Fruit fly (Drosophila melanogaster) whole organism, embryonic: ENCODE measurements around the gene CG32299.

Experiments used
- Blimp-1 ChIP-seq: fragments of 200-800 bp; sonication (Bioruptor generic); optimal IDR thresholded peaks from 3 replicates; lab custom pipeline; 2018; ENCODE audit warnings: missing biosample characterization, missing genetic modification characterization, mild to moderate bottlenecking, moderate library complexity, missing genetic modification reagents
- CG10147 ChIP-seq: fragments of 200-800 bp; sonication (Bioruptor generic); optimal IDR thresholded peaks from 2 replicates; lab custom pipeline; 2019; ENCODE audit warnings: missing biosample characterization, mild to moderate bottlenecking, missing genetic modification characterization, moderate library complexity
- CG10979 ChIP-seq: fragments of 200-800 bp; sonication (Bioruptor generic); optimal IDR thresholded peaks from 2 replicates; lab custom pipeline; 2018; ENCODE audit warnings: missing biosample characterization, mild to moderate bottlenecking, missing genetic modification characterization, moderate library complexity
- CG11093 ChIP-seq: fragments of 200-800 bp; sonication (Bioruptor generic); IDR thresholded peaks from 3 replicates; pipeline ENCODE4 v1.3.6; 2022; ENCODE audit warnings: missing biosample characterization, missing genetic modification characterization
- CG11398 ChIP-seq: fragments of 200-800 bp; sonication (Bioruptor generic); optimal IDR thresholded peaks from 2 replicates; lab custom pipeline; 2016; ENCODE audit warnings: missing biosample characterization, missing genetic modification characterization
- CG12155 ChIP-seq: fragments of 200-800 bp; sonication (Bioruptor generic); optimal IDR thresholded peaks from 3 replicates; lab custom pipeline; 2016; ENCODE audit warnings: missing biosample characterization, missing genetic modification characterization
- CG13296 ChIP-seq: fragments of 200-800 bp; sonication (Bioruptor generic); optimal IDR thresholded peaks from 3 replicates; lab custom pipeline; 2018; ENCODE audit warnings: missing biosample characterization, mild to moderate bottlenecking, missing genetic modification characterization
- CG13424 ChIP-seq: fragments of 200-800 bp; sonication (Bioruptor generic); optimal IDR thresholded peaks from 2 replicates; lab custom pipeline; 2019; ENCODE audit warnings: missing biosample characterization, mild to moderate bottlenecking, missing genetic modification characterization, moderate library complexity
- CG15073 ChIP-seq: fragments of 200-800 bp; sonication (Bioruptor generic); optimal IDR thresholded peaks from 2 replicates; lab custom pipeline; 2016; ENCODE audit warnings: missing biosample characterization, missing genetic modification characterization
- CG16813 ChIP-seq: fragments of 200-800 bp; sonication (Bioruptor generic); IDR thresholded peaks from 3 replicates; pipeline ENCODE4 v1.3.6; 2022; ENCODE audit warnings: missing biosample characterization, missing genetic modification characterization; ENCODE audit not compliant: partially characterized antibody
- CG17802 ChIP-seq: fragments of 200-800 bp; sonication (Bioruptor generic); optimal IDR thresholded peaks from 2 replicates; lab custom pipeline; 2018; ENCODE audit warnings: missing biosample characterization, mild to moderate bottlenecking, missing genetic modification characterization, moderate library complexity
- CG1792 ChIP-seq: fragments of 200-800 bp; sonication (Bioruptor generic); optimal IDR thresholded peaks from 2 replicates; lab custom pipeline; 2016; ENCODE audit warnings: missing biosample characterization, missing genetic modification characterization
- CG18476 ChIP-seq: fragments of 200-800 bp; sonication (Bioruptor generic); optimal IDR thresholded peaks from 2 replicates; lab custom pipeline; 2016; ENCODE audit warnings: missing biosample characterization, mild to moderate bottlenecking, missing genetic modification characterization
- CG2120 ChIP-seq: fragments of 200-800 bp; sonication (Bioruptor generic); optimal IDR thresholded peaks from 3 replicates; lab custom pipeline; 2016; ENCODE audit warnings: missing biosample characterization, missing genetic modification characterization
- CG31441 ChIP-seq: fragments of 200-800 bp; sonication (Bioruptor generic); IDR thresholded peaks from 2 replicates; pipeline ENCODE4 v1.3.6; 2022; ENCODE audit warnings: missing biosample characterization, missing genetic modification characterization
- CG4617 ChIP-seq: fragments of 200-800 bp; sonication (Bioruptor generic); optimal IDR thresholded peaks from 3 replicates; lab custom pipeline; 2016; ENCODE audit warnings: missing biosample characterization, missing genetic modification characterization, borderline replicate concordance
- CG6175 ChIP-seq: fragments of 200-800 bp; sonication (Bioruptor generic); IDR thresholded peaks from 3 replicates; pipeline ENCODE4 v1.3.6; 2022; ENCODE audit warnings: missing biosample characterization, missing genetic modification characterization
- CG6689 ChIP-seq: fragments of 200-800 bp; sonication (Bioruptor generic); IDR thresholded peaks from 2 replicates; pipeline ENCODE4 v1.3.6; 2022; ENCODE audit warnings: missing biosample characterization, missing genetic modification characterization
- CG6791 ChIP-seq: fragments of 200-800 bp; sonication (Bioruptor generic); IDR thresholded peaks from 3 replicates; pipeline ENCODE4 v1.3.6; 2022; ENCODE audit warnings: missing biosample characterization, missing genetic modification characterization; ENCODE audit not compliant: partially characterized antibody
- CG6854 ChIP-seq: fragments of 200-800 bp; sonication (Bioruptor generic); optimal IDR thresholded peaks from 3 replicates; lab custom pipeline; 2017; ENCODE audit warnings: missing biosample characterization, mild to moderate bottlenecking, missing genetic modification characterization
- CG7745 ChIP-seq: fragments of 200-800 bp; sonication (Bioruptor generic); optimal IDR thresholded peaks from 2 replicates; lab custom pipeline; 2018; ENCODE audit warnings: missing biosample characterization, mild to moderate bottlenecking, missing genetic modification characterization, moderate library complexity
- CG7963 ChIP-seq: fragments of 200-800 bp; sonication (Bioruptor generic); IDR thresholded peaks from 3 replicates; pipeline ENCODE4 v1.3.6; 2022; ENCODE audit warnings: missing biosample characterization, missing genetic modification characterization; ENCODE audit not compliant: partially characterized antibody
- CG8281 ChIP-seq: fragments of 200-800 bp; sonication (Bioruptor generic); optimal IDR thresholded peaks from 2 replicates; lab custom pipeline; 2018; ENCODE audit warnings: missing biosample characterization, mild to moderate bottlenecking, missing genetic modification characterization, moderate library complexity
- CG9876 ChIP-seq: fragments of 200-800 bp; sonication (Bioruptor generic); optimal IDR thresholded peaks from 2 replicates; lab custom pipeline; 2016; ENCODE audit warnings: missing biosample characterization, missing genetic modification characterization
- CHES-1-like ChIP-seq: fragments of 200-800 bp; sonication (Bioruptor generic); optimal IDR thresholded peaks from 2 replicates; lab custom pipeline; 2016; ENCODE audit warnings: missing biosample characterization, missing genetic modification characterization
- Dll ChIP-seq: fragments of 200-800 bp; sonication (Bioruptor generic); IDR thresholded peaks from 4 replicates; pipeline ENCODE4 v1.3.6; 2022; ENCODE audit warnings: missing biosample characterization, missing genetic modification characterization; ENCODE audit not compliant: partially characterized antibody
- GATAe ChIP-seq: fragments of 200-800 bp; sonication (Bioruptor generic); conservative IDR thresholded peaks from 2 replicates; pipeline ENCODE4 v1.3.6; 2022; ENCODE audit warnings: missing biosample characterization, missing genetic modification characterization
- HLH54F ChIP-seq: fragments of 200-800 bp; sonication (Bioruptor generic); optimal IDR thresholded peaks from 3 replicates; lab custom pipeline; 2016; ENCODE audit warnings: missing biosample characterization, missing genetic modification characterization
- Hand ChIP-seq: fragments of 200-800 bp; sonication (Bioruptor generic); optimal IDR thresholded peaks from 2 replicates; lab custom pipeline; 2017; ENCODE audit warnings: mild to moderate bottlenecking, missing biosample characterization, missing genetic modification reagents, missing genetic modification characterization
- HmgZ ChIP-seq: fragments of 200-800 bp; sonication (Bioruptor generic); optimal IDR thresholded peaks from 2 replicates; lab custom pipeline; 2018; ENCODE audit warnings: missing biosample characterization, mild to moderate bottlenecking, missing genetic modification characterization
- MESR4 ChIP-seq: fragments of 200-800 bp; sonication (Bioruptor generic); optimal IDR thresholded peaks from 2 replicates; lab custom pipeline; 2018; ENCODE audit warnings: missing biosample characterization, mild to moderate bottlenecking, missing genetic modification characterization, moderate library complexity
- Max ChIP-seq: fragments of 200-800 bp; sonication (Bioruptor generic); optimal IDR thresholded peaks from 2 replicates; lab custom pipeline; 2016; ENCODE audit warnings: missing biosample characterization, mild to moderate bottlenecking, missing genetic modification characterization
- Ptx1 ChIP-seq: fragments of 200-800 bp; sonication (Bioruptor generic); IDR thresholded peaks from 2 replicates; pipeline ENCODE4 v1.3.6; 2022; ENCODE audit warnings: missing biosample characterization, missing genetic modification characterization
- Sin3A ChIP-seq: fragments of >200 bp; optimal IDR thresholded peaks from 2 replicates; lab custom pipeline; 2018
- Sry-β ChIP-seq: fragments of 200-800 bp; sonication (Bioruptor generic); optimal IDR thresholded peaks from 2 replicates; lab custom pipeline; 2018; ENCODE audit warnings: missing biosample characterization, mild to moderate bottlenecking, missing genetic modification characterization, moderate library complexity
- dpn ChIP-seq, 2 experiments: fragments of 200-800 bp; sonication (Bioruptor generic); optimal IDR thresholded peaks; 3 replicates each; lab custom pipeline; 2016; ENCODE audit warnings: missing biosample characterization in 2 of 2, missing genetic modification characterization in 2 of 2
- ewg ChIP-seq: fragments of 200-800 bp; sonication (Bioruptor generic); optimal IDR thresholded peaks from 3 replicates; lab custom pipeline; 2017; ENCODE audit warnings: mild to moderate bottlenecking, missing biosample characterization, missing genetic modification reagents, missing genetic modification characterization
- gcm ChIP-seq: fragments of 200-800 bp; sonication (Bioruptor generic); optimal IDR thresholded peaks from 2 replicates; lab custom pipeline; 2019; ENCODE audit warnings: missing biosample characterization, mild to moderate bottlenecking, missing genetic modification characterization, moderate library complexity
- gfzf ChIP-seq: fragments of 200-800 bp; sonication (Bioruptor generic); optimal IDR thresholded peaks from 2 replicates; lab custom pipeline; 2016; ENCODE audit warnings: missing biosample characterization, mild to moderate bottlenecking, missing genetic modification characterization, moderate library complexity
- grau ChIP-seq: fragments of 200-800 bp; optimal IDR thresholded peaks from 3 replicates; lab custom pipeline; 2019; ENCODE audit warnings: missing biosample characterization, mild to moderate bottlenecking, missing genetic modification characterization, moderate library complexity
- inv ChIP-seq: fragments of 200-800 bp; sonication (Bioruptor generic); IDR thresholded peaks from 2 replicates; pipeline ENCODE4 v1.3.6; 2022; ENCODE audit warnings: missing biosample characterization, missing genetic modification characterization; ENCODE audit not compliant: partially characterized antibody
- ken ChIP-seq: fragments of 200-800 bp; sonication (Bioruptor generic); IDR thresholded peaks from 3 replicates; pipeline ENCODE4 v1.3.6; 2022; ENCODE audit warnings: missing biosample characterization, missing genetic modification characterization
- lola ChIP-seq, 3 experiments: fragments of >200 bp in 2 of 3; fragments of 200-800 bp in 1 of 3; sonication (Bioruptor generic) in 1 of 3; optimal IDR thresholded peaks; 2 replicates each; lab custom pipeline; 2017 to 2019; ENCODE audit warnings: missing biosample characterization in 3 of 3, missing genetic modification characterization in 3 of 3, mild to moderate bottlenecking in 1 of 3, moderate library complexity in 1 of 3
- pb ChIP-seq: fragments of 200-800 bp; sonication (Bioruptor generic); optimal IDR thresholded peaks from 3 replicates; lab custom pipeline; 2016; ENCODE audit warnings: missing biosample characterization, missing genetic modification characterization
- phol ChIP-seq: fragments of 200-800 bp; sonication (Bioruptor generic); optimal IDR thresholded peaks from 3 replicates; lab custom pipeline; 2018; ENCODE audit warnings: missing biosample characterization, mild to moderate bottlenecking, missing genetic modification characterization, moderate library complexity
- seq ChIP-seq: fragments of 200-800 bp; sonication (Bioruptor generic); IDR thresholded peaks from 2 replicates; pipeline ENCODE4 v1.3.6; 2022; ENCODE audit warnings: missing biosample characterization, missing genetic modification characterization
- slbo ChIP-seq: fragments of 200-800 bp; sonication (Bioruptor generic); IDR thresholded peaks from 2 replicates; pipeline ENCODE4 v1.3.6; 2022; ENCODE audit warnings: missing biosample characterization, missing genetic modification characterization
- slou ChIP-seq: fragments of 200-800 bp; sonication (Bioruptor generic); optimal IDR thresholded peaks from 3 replicates; lab custom pipeline; 2016; ENCODE audit warnings: missing biosample characterization, missing genetic modification characterization
- tap ChIP-seq: fragments of 200-800 bp; optimal IDR thresholded peaks from 3 replicates; lab custom pipeline; 2019; ENCODE audit warnings: missing biosample characterization, mild to moderate bottlenecking, missing genetic modification characterization, moderate library complexity
- tup ChIP-seq: fragments of 200-800 bp; sonication (Bioruptor generic); optimal IDR thresholded peaks from 2 replicates; lab custom pipeline; 2016; ENCODE audit warnings: missing biosample characterization, mild to moderate bottlenecking, missing genetic modification characterization, moderate library complexity

CG32299 gene

DNA sequence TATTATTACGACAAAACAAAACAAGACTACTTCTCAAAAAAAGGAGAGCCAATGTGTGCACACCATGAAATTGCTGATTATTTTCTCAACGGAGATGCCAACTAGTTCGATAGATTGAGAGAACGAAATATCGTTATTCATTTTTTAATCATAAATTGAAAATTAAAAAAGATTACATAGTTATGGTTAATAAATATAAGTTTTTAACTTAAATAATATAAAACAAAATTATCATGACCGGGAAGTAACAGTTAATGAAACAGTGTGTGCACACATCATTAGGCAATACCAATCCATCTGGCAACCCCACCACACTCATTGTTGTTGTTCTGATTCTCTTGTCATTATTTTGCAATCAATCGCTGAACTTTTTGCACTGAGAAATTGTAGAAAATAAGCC lies 18.9 kb downstream of the CG32299 start, which contains the start of the genes CG1317 and CG8993 (continued):
- peak; percentile 28 for TF ChIP-seq MESR4 (GFP tag; lab: Kevin White, UChicago)
- peak; percentile 61 for TF ChIP-seq HmgZ (tag; lab: Kevin White, UChicago)
- peak; percentile 69 for TF ChIP-seq CG16813
- peak; percentile 28 for TF ChIP-seq slou
- TF ChIP-seq ken (GFP tag; lab: Robert Waterston, UW): peak; percentile 35; the same call in 1 of the 3 replicates
- TF ChIP-seq CG18476 (GFP tag; lab: Kevin White, UChicago): no peak
- peak; percentile 81 for TF ChIP-seq slbo (GFP tag; lab: Robert Waterston, UW)
- TF ChIP-seq tap (tag; lab: Kevin White, UChicago): peak; percentile 20
- TF ChIP-seq CHES-1-like (GFP tag; lab: Kevin White, UChicago): no peak
- TF ChIP-seq seq (GFP tag; lab: Robert Waterston, UW): no peak
- no peak for TF ChIP-seq Hand (GFP tag; lab: Kevin White, UChicago)
- peak in 1 of 2 experiments; percentile 62 for TF ChIP-seq dpn (GFP tag; optimal IDR thresholded peaks at IDR 0.05; lab: Kevin White, UChicago)
- peak; percentile 57; the same call in 1 of the 2 replicates for TF ChIP-seq inv (GFP tag; lab: Robert Waterston, UW)
- no peak for TF ChIP-seq CG8281 (tag; lab: Kevin White, UChicago)
- no peak for TF ChIP-seq HLH54F
- no peak for TF ChIP-seq gcm
- 0 out of 3 replicates have a peak, but pooled peaks have one; percentile 40 for TF ChIP-seq CG7963
- TF ChIP-seq Ptx1 (GFP tag; lab: Robert Waterston, UW): peak; percentile 75
- TF ChIP-seq CG10147 (GFP tag; lab: Kevin White, UChicago): peak; percentile 61
- peak; percentile 26 for TF ChIP-seq CG13296 (GFP tag; lab: Kevin White, UChicago)
- no peak for TF ChIP-seq CG6175
- peak; percentile 42 for TF ChIP-seq CG2120 (GFP tag; lab: Kevin White, UChicago)
- TF ChIP-seq CG10979: peak; percentile 45
- TF ChIP-seq CG12155 (GFP tag; lab: Kevin White, UChicago): peak; percentile 31
- TF ChIP-seq CG6854 (GFP tag; lab: Kevin White, UChicago): no peak
- no peak for TF ChIP-seq CG1792 (GFP tag; lab: Kevin White, UChicago)
- TF ChIP-seq CG6791 (GFP tag; lab: Robert Waterston, UW): no peak
- peak; percentile 79 for TF ChIP-seq Dll (GFP tag; lab: Robert Waterston, UW)
- peak; percentile 69 for TF ChIP-seq CG13424 (tag; lab: Kevin White, UChicago)
- peak; percentile 81 for TF ChIP-seq CG4617 (GFP tag; lab: Kevin White, UChicago)
- TF ChIP-seq lola (GFP tag; optimal IDR thresholded peaks at IDR 0.05; lab: Kevin White, UChicago): peak in 1 of 3 experiments; percentile 50
- TF ChIP-seq CG17802 (tag; lab: Kevin White, UChicago): no peak
- TF ChIP-seq gfzf: no peak
- no peak for TF ChIP-seq CG7745 (tag; lab: Kevin White, UChicago)
- TF ChIP-seq CG6689 (GFP tag; lab: Robert Waterston, UW): peak; percentile 50; the same call in 1 of the 2 replicates
- TF ChIP-seq phol (tag; lab: Kevin White, UChicago): peak; percentile 72
- no peak for TF ChIP-seq CG9876 (GFP tag; lab: Kevin White, UChicago)
- TF ChIP-seq CG31441 (GFP tag; lab: Robert Waterston, UW): peak; percentile 68
- peak; percentile 54 for TF ChIP-seq Blimp-1 (GFP tag; lab: Kevin White, UChicago)
- no peak for TF ChIP-seq CG11398 (GFP tag; lab: Kevin White, UChicago)
- TF ChIP-seq Max (GFP tag; lab: Kevin White, UChicago): peak; percentile 40
- TF ChIP-seq ewg (GFP tag; lab: Kevin White, UChicago): no peak
- TF ChIP-seq pb: no peak
- TF ChIP-seq Sin3A (lab: Kevin White, UChicago): peak; percentile 13
- no peak for TF ChIP-seq CG15073 (GFP tag; lab: Kevin White, UChicago)
- peak; percentile 73 for TF ChIP-seq Sry-β
- TF ChIP-seq GATAe (GFP tag; lab: Robert Waterston, UW): no peak
- no peak for TF ChIP-seq tup (GFP tag; lab: Kevin White, UChicago)
- peak; percentile 66 for TF ChIP-seq grau (tag; lab: Kevin White, UChicago)
- no peak for TF ChIP-seq CG11093
